Worm (Caenorhabditis elegans): ENCODE measurements around the gene ets-8.

DNA sequence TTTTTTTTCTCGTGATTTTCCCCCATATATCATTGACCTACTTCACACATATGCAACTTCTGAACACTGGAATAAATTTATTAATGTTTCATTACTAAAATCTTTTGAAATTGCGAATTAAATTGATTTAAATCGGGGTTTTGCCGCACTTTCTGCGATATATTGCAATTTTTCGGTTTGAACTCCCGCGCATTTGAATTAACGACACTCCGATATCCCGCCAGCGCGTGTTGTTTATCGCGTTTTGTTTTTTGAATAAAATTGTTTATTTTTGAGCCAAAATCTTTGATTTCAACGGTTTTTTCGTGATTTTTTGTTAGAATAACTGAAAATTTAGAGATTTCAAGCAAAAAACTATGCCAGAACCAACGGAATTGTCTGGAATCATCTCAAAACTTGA lies 17.4 kb upstream of the ets-8 start, which contains the start of gene Y104H12D.2:
- TF ChIP-seq unc-39 (tag; optimal IDR thresholded peaks at IDR 0.05) (no peak), R02D3.7 (tag; optimal IDR thresholded peaks at IDR 0.05) (no peak), nhr-237 (tag; optimal IDR thresholded peaks at IDR 0.05) (no peak), ama-1 (optimal IDR thresholded peaks at IDR 0.05) (no peak), jun-1 (tag; optimal IDR thresholded peaks at IDR 0.05) (no peak), mdl-1 (tag; optimal IDR thresholded peaks at IDR 0.05) (no peak), zag-1 (tag; optimal IDR thresholded peaks at IDR 0.05) (no peak), nhr-76 (tag; optimal IDR thresholded peaks at IDR 0.05) (no peak), snpc-4 (tag; optimal IDR thresholded peaks at IDR 0.05) (no peak), elt-3 (tag; optimal IDR thresholded peaks at IDR 0.05) (no peak)
